Fruit fly (Drosophila melanogaster) whole organism, embryonic: ENCODE measurements around the gene kek2.

Experiments used
- BEAF-32 ChIP-seq: fragments of 200-800 bp; sonication (Bioruptor generic); optimal IDR thresholded peaks from 3 replicates; lab custom pipeline; 2017; ENCODE audit warnings: missing biosample characterization, missing genetic modification characterization, mild to moderate bottlenecking, moderate library complexity, missing genetic modification reagents
- CG11504 ChIP-seq: fragments of 200-800 bp; sonication (Bioruptor generic); optimal IDR thresholded peaks from 3 replicates; lab custom pipeline; 2019; ENCODE audit warnings: missing biosample characterization, mild to moderate bottlenecking, missing genetic modification characterization, moderate library complexity
- CG11560 ChIP-seq: fragments of 200-800 bp; sonication (Bioruptor generic); IDR thresholded peaks from 3 replicates; pipeline ENCODE4 v1.3.6; 2022; ENCODE audit warnings: missing biosample characterization, missing genetic modification characterization
- CG13287 ChIP-seq: fragments of 200-800 bp; sonication (Bioruptor generic); IDR thresholded peaks from 2 replicates; pipeline ENCODE4 v1.3.6; 2022; ENCODE audit warnings: missing biosample characterization, missing genetic modification characterization; ENCODE audit not compliant: partially characterized antibody
- CG17328 ChIP-seq: fragments of 200-800 bp; sonication (Bioruptor generic); IDR thresholded peaks from 2 replicates; pipeline ENCODE4 v1.3.6; 2022; ENCODE audit warnings: missing biosample characterization, missing genetic modification characterization
- CG18764 ChIP-seq: fragments of 200-800 bp; sonication (Bioruptor generic); optimal IDR thresholded peaks from 3 replicates; lab custom pipeline; 2016; ENCODE audit warnings: missing biosample characterization, missing genetic modification characterization
- CG31441 ChIP-seq: fragments of 200-800 bp; sonication (Bioruptor generic); IDR thresholded peaks from 2 replicates; pipeline ENCODE4 v1.3.6; 2022; ENCODE audit warnings: missing biosample characterization, missing genetic modification characterization
- CG3407 ChIP-seq: fragments of 200-800 bp; sonication (Bioruptor generic); optimal IDR thresholded peaks from 2 replicates; lab custom pipeline; 2018; ENCODE audit warnings: missing biosample characterization, mild to moderate bottlenecking, missing genetic modification characterization
- CG34224 ChIP-seq: fragments of 200-800 bp; sonication (Bioruptor generic); IDR thresholded peaks from 3 replicates; pipeline ENCODE4 v1.3.6; 2022; ENCODE audit warnings: missing biosample characterization, missing genetic modification characterization; ENCODE audit not compliant: partially characterized antibody
- CG34376 ChIP-seq: fragments of 200-800 bp; sonication (Bioruptor generic); optimal IDR thresholded peaks from 2 replicates; lab custom pipeline; 2018; ENCODE audit warnings: missing biosample characterization, mild to moderate bottlenecking, missing genetic modification characterization
- CG34422 ChIP-seq: fragments of 200-800 bp; sonication (Bioruptor generic); IDR thresholded peaks from 3 replicates; pipeline ENCODE4 v1.3.6; 2022; ENCODE audit warnings: missing biosample characterization, missing genetic modification characterization
- CG4707 ChIP-seq: fragments of 200-800 bp; sonication (Bioruptor generic); optimal IDR thresholded peaks from 2 replicates; lab custom pipeline; 2018; ENCODE audit warnings: missing biosample characterization, mild to moderate bottlenecking, missing genetic modification characterization, moderate library complexity
- CG7786 ChIP-seq: fragments of 200-800 bp; sonication (Bioruptor generic); optimal IDR thresholded peaks from 2 replicates; lab custom pipeline; 2016; ENCODE audit warnings: missing biosample characterization, missing genetic modification characterization
- CG8290 ChIP-seq, 3 experiments: fragments of 200-800 bp; sonication (Bioruptor generic); optimal IDR thresholded peaks; 2 replicates each; lab custom pipeline; 2016 to 2019; ENCODE audit warnings: missing biosample characterization in 3 of 3, missing genetic modification characterization in 3 of 3, mild to moderate bottlenecking in 2 of 3, moderate library complexity in 1 of 3
- CG9932 ChIP-seq: fragments of 200-800 bp; sonication (Bioruptor generic); IDR thresholded peaks from 2 replicates; pipeline ENCODE4 v1.3.6; 2022; ENCODE audit warnings: missing biosample characterization, missing genetic modification characterization
- Chrac-16 ChIP-seq: fragments of 200-800 bp; sonication (Bioruptor generic); optimal IDR thresholded peaks from 3 replicates; lab custom pipeline; 2016; ENCODE audit warnings: missing biosample characterization, missing genetic modification characterization
- CoRest ChIP-seq: fragments of 200-800 bp; sonication (Bioruptor generic); optimal IDR thresholded peaks from 3 replicates; lab custom pipeline; 2018; ENCODE audit warnings: missing biosample characterization, mild to moderate bottlenecking, missing genetic modification characterization, moderate library complexity
- D ChIP-seq, 2 experiments: fragments of 200-800 bp in 1 of 2; fragments of >200 bp in 1 of 2; sonication (Bioruptor generic) in 1 of 2; optimal IDR thresholded peaks; 2 replicates in 1 of 2; 3 replicates in 1 of 2; lab custom pipeline; 2017; ENCODE audit warnings: mild to moderate bottlenecking in 1 of 2, missing biosample characterization in 1 of 2, missing genetic modification characterization in 1 of 2, missing genetic modification reagents in 1 of 2
- Deaf1 ChIP-seq: fragments of 200-800 bp; optimal IDR thresholded peaks from 3 replicates; lab custom pipeline; 2019; ENCODE audit warnings: missing biosample characterization, mild to moderate bottlenecking, missing genetic modification characterization, moderate library complexity
- Dek ChIP-seq: fragments of 200-800 bp; sonication (Bioruptor generic); optimal IDR thresholded peaks from 3 replicates; lab custom pipeline; 2019; ENCODE audit warnings: missing biosample characterization, mild to moderate bottlenecking, missing genetic modification characterization, moderate library complexity
- Dll ChIP-seq: fragments of 200-800 bp; sonication (Bioruptor generic); IDR thresholded peaks from 4 replicates; pipeline ENCODE4 v1.3.6; 2022; ENCODE audit warnings: missing biosample characterization, missing genetic modification characterization; ENCODE audit not compliant: partially characterized antibody
- Dref ChIP-seq: fragments of 200-800 bp; sonication (Bioruptor generic); IDR thresholded peaks from 2 replicates; pipeline ENCODE4 v1.3.6; 2022; ENCODE audit warnings: missing biosample characterization, missing genetic modification characterization
- Ets65A ChIP-seq: fragments of 200-800 bp; sonication (Bioruptor generic); peaks from one replicate; lab custom pipeline; 2016; ENCODE audit warnings: missing biosample characterization, missing genetic modification characterization
- Ets97D ChIP-seq: fragments of 200-800 bp; sonication (Bioruptor generic); optimal IDR thresholded peaks from 3 replicates; lab custom pipeline; 2016; ENCODE audit warnings: missing biosample characterization, missing genetic modification characterization
- Med ChIP-seq: fragments of 200-800 bp; sonication (Bioruptor generic); peaks from one replicate; lab custom pipeline; 2016; ENCODE audit warnings: missing biosample characterization, missing genetic modification characterization, mild to moderate bottlenecking, inconsistent platforms, moderate library complexity
- Rfx ChIP-seq: fragments of 200-800 bp; sonication (Bioruptor generic); IDR thresholded peaks from 2 replicates; pipeline ENCODE4 v1.3.6; 2022; ENCODE audit warnings: missing biosample characterization, missing genetic modification characterization
- Ssrp ChIP-seq: fragments of 200-800 bp; sonication (Bioruptor generic); optimal IDR thresholded peaks from 2 replicates; lab custom pipeline; 2018; ENCODE audit warnings: missing biosample characterization, mild to moderate bottlenecking, missing genetic modification characterization, moderate library complexity
- ab ChIP-seq: fragments of 200-800 bp; sonication (Bioruptor generic); optimal IDR thresholded peaks from 2 replicates; lab custom pipeline; 2016; ENCODE audit warnings: missing biosample characterization, missing genetic modification characterization
- ash1 ChIP-seq: fragments of 200-800 bp; sonication (Bioruptor generic); optimal IDR thresholded peaks from 2 replicates; lab custom pipeline; 2018; ENCODE audit warnings: missing biosample characterization, mild to moderate bottlenecking, missing genetic modification characterization
- ato ChIP-seq: fragments of 200-800 bp; sonication (Bioruptor generic); IDR thresholded peaks from 2 replicates; pipeline ENCODE4 v1.3.6; 2022; ENCODE audit warnings: missing biosample characterization, missing genetic modification characterization; ENCODE audit not compliant: partially characterized antibody
- az2 ChIP-seq: fragments of 200-800 bp; sonication (Bioruptor generic); optimal IDR thresholded peaks from 3 replicates; lab custom pipeline; 2016; ENCODE audit warnings: missing biosample characterization, missing genetic modification characterization
- bbx ChIP-seq: fragments of 200-800 bp; sonication (Bioruptor generic); IDR thresholded peaks from 2 replicates; pipeline ENCODE4 v1.3.6; 2022; ENCODE audit warnings: missing biosample characterization, missing genetic modification characterization; ENCODE audit not compliant: partially characterized antibody
- chn ChIP-seq: fragments of 200-800 bp; sonication (Bioruptor generic); optimal IDR thresholded peaks from 2 replicates; lab custom pipeline; 2016; ENCODE audit warnings: missing biosample characterization, missing genetic modification characterization
- crol ChIP-seq: fragments of 200-800 bp; sonication (Bioruptor generic); IDR thresholded peaks from 2 replicates; pipeline ENCODE4 v1.3.6; 2022; ENCODE audit warnings: missing biosample characterization, missing genetic modification characterization
- dati ChIP-seq: fragments of 200-800 bp; sonication (Bioruptor generic); IDR thresholded peaks from 2 replicates; pipeline ENCODE4 v1.3.6; 2022; ENCODE audit warnings: missing biosample characterization, missing genetic modification characterization
- gro ChIP-seq: fragments of 200-800 bp; sonication (Bioruptor generic); optimal IDR thresholded peaks from 2 replicates; lab custom pipeline; 2016; ENCODE audit warnings: missing biosample characterization, missing genetic modification characterization
- gt ChIP-seq: fragments of 200-800 bp; sonication (Bioruptor generic); IDR thresholded peaks from 2 replicates; pipeline ENCODE4 v1.3.6; 2022; ENCODE audit warnings: missing biosample characterization, missing genetic modification characterization
- lmd ChIP-seq: fragments of 200-800 bp; sonication (Bioruptor generic); IDR thresholded peaks from 2 replicates; pipeline ENCODE4 v1.3.6; 2022; ENCODE audit warnings: missing biosample characterization, missing genetic modification characterization
- mirr ChIP-seq: fragments of 200-800 bp; sonication (Bioruptor generic); optimal IDR thresholded peaks from 3 replicates; lab custom pipeline; 2018; ENCODE audit warnings: missing biosample characterization, mild to moderate bottlenecking, missing genetic modification characterization
- oc ChIP-seq: fragments of 200-800 bp; sonication (Bioruptor generic); optimal IDR thresholded peaks from 2 replicates; lab custom pipeline; 2018; ENCODE audit warnings: missing biosample characterization, mild to moderate bottlenecking, missing genetic modification characterization, moderate library complexity
- ro ChIP-seq: fragments of 200-800 bp; sonication (Bioruptor generic); IDR thresholded peaks from 2 replicates; pipeline ENCODE4 v1.3.6; 2022; ENCODE audit warnings: missing biosample characterization, missing genetic modification characterization
- sens ChIP-seq: fragments of 200-800 bp; sonication (Bioruptor generic); peaks from one replicate; lab custom pipeline; 2016; ENCODE audit warnings: missing biosample characterization, missing genetic modification characterization
- ssp ChIP-seq: fragments of 200-800 bp; sonication (Bioruptor generic); IDR thresholded peaks from 2 replicates; pipeline ENCODE4 v1.3.6; 2022; ENCODE audit warnings: missing biosample characterization, missing genetic modification characterization
- tll ChIP-seq, 2 experiments: fragments of 200-800 bp in 1 of 2; fragments of >200 bp in 1 of 2; sonication (Bioruptor generic) in 1 of 2; optimal IDR thresholded peaks; 2 replicates each; lab custom pipeline; 2017 to 2019; ENCODE audit warnings: missing biosample characterization in 2 of 2, missing genetic modification characterization in 2 of 2, mild to moderate bottlenecking in 1 of 2, moderate library complexity in 1 of 2
- tup ChIP-seq: fragments of 200-800 bp; sonication (Bioruptor generic); optimal IDR thresholded peaks from 2 replicates; lab custom pipeline; 2016; ENCODE audit warnings: missing biosample characterization, mild to moderate bottlenecking, missing genetic modification characterization, moderate library complexity
- unpg ChIP-seq: fragments of 200-800 bp; sonication (Bioruptor generic); optimal IDR thresholded peaks from 3 replicates; lab custom pipeline; 2018; ENCODE audit warnings: missing biosample characterization, mild to moderate bottlenecking, missing genetic modification characterization, moderate library complexity
- zen2 ChIP-seq: fragments of 200-800 bp; sonication (Bioruptor generic); IDR thresholded peaks from 3 replicates; pipeline ENCODE4 v1.3.6; 2022; ENCODE audit warnings: missing biosample characterization, missing genetic modification characterization; ENCODE audit not compliant: partially characterized antibody

kek2 gene

DNA sequence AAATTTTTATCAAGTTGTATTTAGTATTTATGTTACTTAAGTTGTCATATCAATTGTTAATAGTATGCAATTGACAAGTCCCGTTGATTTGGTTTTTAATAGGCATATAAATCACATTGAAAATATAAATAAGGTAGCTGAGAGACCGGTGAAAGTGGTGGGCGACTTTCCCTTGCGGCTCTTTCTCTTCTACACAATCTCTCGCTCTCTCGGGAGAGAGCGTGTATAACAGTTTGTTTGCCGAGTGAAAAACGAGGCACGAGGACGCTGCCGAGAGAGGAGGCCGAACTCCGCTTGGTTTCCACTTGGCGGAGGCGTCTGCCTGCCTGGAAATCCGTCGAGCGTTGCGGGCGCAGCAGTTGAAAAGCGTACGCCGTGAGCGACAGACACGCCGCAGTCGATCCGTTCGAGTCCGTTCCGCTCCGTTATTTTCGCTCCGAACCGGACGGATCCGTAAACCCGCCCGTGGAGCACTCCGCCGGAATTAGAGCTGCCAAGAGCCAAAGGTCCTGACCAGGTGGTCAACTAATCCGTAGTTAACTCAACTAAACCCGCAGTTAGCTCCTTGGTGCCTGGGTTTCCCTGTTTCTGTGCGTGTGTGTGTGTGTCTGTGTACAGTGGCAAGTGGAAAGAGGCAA is at the start of gene kek2 (continued):
- TF ChIP-seq CG34224 (GFP tag; lab: Robert Waterston, UW) (0 out of 3 replicates have a peak, but pooled peaks have one; percentile 13), CG13287 (GFP tag; lab: Robert Waterston, UW) (no peak), CG9932 (GFP tag; lab: Robert Waterston, UW) (0 out of 2 replicates have a peak, but pooled peaks have one; percentile 10), Deaf1 (tag; lab: Kevin White, UChicago) (peak; percentile 97), ash1 (GFP tag; lab: Kevin White, UChicago) (no peak), chn (no peak), CG4707 (no peak), gt (GFP tag; lab: Robert Waterston, UW) (no peak), Ets65A (GFP tag; lab: Kevin White, UChicago) (peak; percentile 87), ato (GFP tag; lab: Robert Waterston, UW) (0 out of 2 replicates have a peak, but pooled peaks have one; percentile 33), Dek (tag; lab: Kevin White, UChicago) (no peak), tll (GFP tag; optimal IDR thresholded peaks at IDR 0.05; lab: Kevin White, UChicago) (no peak), CG11560 (tag; lab: Robert Waterston, UW) (no peak), crol (GFP tag; lab: Robert Waterston, UW) (0 out of 2 replicates have a peak, but pooled peaks have one; percentile 6), Chrac-16 (GFP tag; lab: Kevin White, UChicago) (no peak), Ssrp (tag; lab: Kevin White, UChicago) (no peak), D (optimal IDR thresholded peaks at IDR 0.05; lab: Kevin White, UChicago) (no peak), D (GFP tag; optimal IDR thresholded peaks at IDR 0.05; lab: Kevin White, UChicago) (no peak), Ets97D (GFP tag; lab: Kevin White, UChicago) (no peak), CG31441 (GFP tag; lab: Robert Waterston, UW) (no peak), Med (GFP tag; lab: Kevin White, UChicago) (peak; percentile 74), oc (tag; lab: Kevin White, UChicago) (no peak), CG17328 (GFP tag; lab: Robert Waterston, UW) (no peak), mirr (GFP tag; lab: Kevin White, UChicago) (no peak), BEAF-32 (no peak), CG8290 (GFP tag; optimal IDR thresholded peaks at IDR 0.05; lab: Kevin White, UChicago) (no peak), CG8290 (tag; optimal IDR thresholded peaks at IDR 0.05; lab: Kevin White, UChicago) (peak in 1 of 2 experiments; percentile 5), tup (no peak), gro (no peak), az2 (GFP tag; lab: Kevin White, UChicago) (no peak), CoRest (tag; lab: Kevin White, UChicago) (no peak), sens (GFP tag; lab: Kevin White, UChicago) (peak; percentile 38), lmd (no peak), CG7786 (GFP tag; lab: Kevin White, UChicago) (no peak), ro (GFP tag; lab: Robert Waterston, UW) (no peak), CG34422 (GFP tag; lab: Robert Waterston, UW) (0 out of 3 replicates have a peak, but pooled peaks have one; percentile 17), bbx (GFP tag; lab: Robert Waterston, UW) (0 out of 2 replicates have a peak, but pooled peaks have one; percentile 36), Rfx (GFP tag; lab: Robert Waterston, UW) (0 out of 2 replicates have a peak, but pooled peaks have one; percentile 30), ab (GFP tag; lab: Kevin White, UChicago) (no peak), CG11504 (tag; lab: Kevin White, UChicago) (no peak), CG34376 (GFP tag; lab: Kevin White, UChicago) (no peak), dati (GFP tag; lab: Robert Waterston, UW) (no peak), CG18764 (GFP tag; lab: Kevin White, UChicago) (no peak), ssp (GFP tag; lab: Robert Waterston, UW) (no peak), Dll (GFP tag; lab: Robert Waterston, UW) (0 out of 4 replicates have a peak, but pooled peaks have one; percentile 12), zen2 (GFP tag; lab: Robert Waterston, UW) (0 out of 3 replicates have a peak, but pooled peaks have one; percentile 5), Dref (GFP tag; lab: Robert Waterston, UW) (no peak), unpg (GFP tag; lab: Kevin White, UChicago) (no peak), CG3407 (GFP tag; lab: Kevin White, UChicago) (no peak)
